Fruit fly (Drosophila melanogaster): Measurements from ENCODE around the gene CG5111.
A peak's percentile ranks its signal among the peaks of the same experiment; 100 is the strongest.

The CG5111 gene

DNA sequence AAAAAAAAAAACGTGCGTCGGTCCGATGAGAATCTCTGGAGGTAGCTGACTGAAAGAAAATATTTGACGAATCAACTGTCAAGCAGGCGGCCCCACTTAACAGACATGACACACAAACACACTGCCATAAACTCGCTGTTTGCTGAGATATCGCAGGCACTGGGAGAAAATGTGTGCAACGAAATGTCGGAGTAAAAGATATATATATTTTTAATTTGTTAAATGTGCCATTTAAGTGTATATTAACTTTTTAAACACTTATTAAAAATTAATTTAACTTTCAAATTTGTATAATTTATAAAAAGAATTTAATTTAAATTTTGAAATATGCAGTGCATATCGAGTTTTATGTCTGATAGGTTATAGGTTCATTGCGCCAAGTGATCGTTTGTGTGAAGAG is 17.0 kb upstream of the CG5111 start (continued):
- TF ChIP-seq sim (GFP tag; IDR thresholded peaks at IDR 0.05) (no peak), CG16815 (GFP tag; optimal IDR thresholded peaks at IDR 0.05) (no peak), CG4820 (GFP tag; optimal IDR thresholded peaks at IDR 0.05) (peak; percentile 56), her (GFP tag; optimal IDR thresholded peaks at IDR 0.05) (no peak), Antp (GFP tag; optimal IDR thresholded peaks at IDR 0.05) (no peak), CG32767 (GFP tag; IDR thresholded peaks at IDR 0.05) (no peak), CG11247 (GFP tag; IDR thresholded peaks at IDR 0.05) (peak; percentile 60), az2 (GFP tag; optimal IDR thresholded peaks at IDR 0.05) (peak; percentile 33), CG18764 (GFP tag; optimal IDR thresholded peaks at IDR 0.05) (peak; percentile 56), abd-A (tag; optimal IDR thresholded peaks at IDR 0.05) (no peak), slp2 (GFP tag; optimal IDR thresholded peaks at IDR 0.05) (no peak), stc (GFP tag; IDR thresholded peaks at IDR 0.05) (peak; percentile 59), Adf1 (GFP tag; IDR thresholded peaks at IDR 0.05) (no peak), CG13894 (tag; optimal IDR thresholded peaks at IDR 0.05) (no peak), jing (GFP tag; optimal IDR thresholded peaks at IDR 0.05) (no peak), croc (GFP tag; conservative IDR thresholded peaks at IDR 0.05) (peak; percentile 38; the same call in 1 of the 3 replicates), CG11723 (GFP tag; optimal IDR thresholded peaks at IDR 0.05) (peak; percentile 60), CG30020 (tag; optimal IDR thresholded peaks at IDR 0.05) (no peak), Sry-β (GFP tag; optimal IDR thresholded peaks at IDR 0.05) (no peak), Side (GFP tag; optimal IDR thresholded peaks at IDR 0.05) (no peak), danr (GFP tag; IDR thresholded peaks at IDR 0.05) (peak; percentile 42; the same call in 1 of the 2 replicates), gfzf (GFP tag; optimal IDR thresholded peaks at IDR 0.05) (no peak), Atf3 (GFP tag; optimal IDR thresholded peaks at IDR 0.05) (no peak), CG32532 (GFP tag; IDR thresholded peaks at IDR 0.05) (peak; percentile 73; the same call in 1 of the 2 replicates), chm (GFP tag; IDR thresholded peaks at IDR 0.05) (no peak), Xbp1 (GFP tag; optimal IDR thresholded peaks at IDR 0.05) (peak; percentile 16), gro (GFP tag; optimal IDR thresholded peaks at IDR 0.05) (no peak), ind (GFP tag; optimal IDR thresholded peaks at IDR 0.05) (peak; percentile 48), exex (tag; optimal IDR thresholded peaks at IDR 0.05) (no peak), dimm (GFP tag; IDR thresholded peaks at IDR 0.05) (no peak), run (tag; optimal IDR thresholded peaks at IDR 0.05) (peak; percentile 14), Bteb2 (GFP tag; optimal IDR thresholded peaks at IDR 0.05) (no peak), Xrp1 (GFP tag; IDR thresholded peaks at IDR 0.05) (peak; percentile 84), CG8281 (tag; optimal IDR thresholded peaks at IDR 0.05) (peak; percentile 6), ac (GFP tag; optimal IDR thresholded peaks at IDR 0.05) (no peak), CG2712 (tag; optimal IDR thresholded peaks at IDR 0.05) (peak; percentile 85), CG4707 (GFP tag; optimal IDR thresholded peaks at IDR 0.05) (no peak), Pdp1 (GFP tag; optimal IDR thresholded peaks at IDR 0.05) (no peak), CG13296 (GFP tag; optimal IDR thresholded peaks at IDR 0.05) (peak; percentile 61), lov (optimal IDR thresholded peaks at IDR 0.05) (no peak), lov (GFP tag; IDR thresholded peaks at IDR 0.05) (no peak), sc (optimal IDR thresholded peaks at IDR 0.05) (no peak), sc (GFP tag; optimal IDR thresholded peaks at IDR 0.05) (peak; percentile 20), Six4 (GFP tag; optimal IDR thresholded peaks at IDR 0.05) (peak; percentile 54), disco-r (GFP tag; optimal IDR thresholded peaks at IDR 0.05) (no peak), Mes4 (GFP tag; optimal IDR thresholded peaks at IDR 0.05) (no peak), CG9437 (GFP tag; optimal IDR thresholded peaks at IDR 0.05) (no peak), CG11695 (GFP tag; IDR thresholded peaks at IDR 0.05) (peak; percentile 78; the same call in 2 of the 3 replicates), Sry-δ (GFP tag; optimal IDR thresholded peaks at IDR 0.05) (no peak), CG7786 (GFP tag; optimal IDR thresholded peaks at IDR 0.05) (no peak), tgo (GFP tag; IDR thresholded peaks at IDR 0.05) (peak; percentile 65), CG17829 (tag; optimal IDR thresholded peaks at IDR 0.05) (peak; percentile 77), stwl (tag; optimal IDR thresholded peaks at IDR 0.05) (peak; percentile 0)

All from whole organism, embryonic.